Fruit fly (Drosophila melanogaster) S2 (cell line): ENCODE measurements around the gene CG7341.
A peak's percentile ranks its signal among the peaks of the same experiment; 100 is the strongest.

Experiments used
- CG8478 ChIP-seq: fragments of >200 bp; optimal IDR thresholded peaks from 2 replicates; lab custom pipeline; 2018
- CTCF ChIP-seq, 2 experiments: fragments of >200 bp; optimal IDR thresholded peaks; 2 replicates each; lab custom pipeline; 2018

The CG7341 gene

DNA sequence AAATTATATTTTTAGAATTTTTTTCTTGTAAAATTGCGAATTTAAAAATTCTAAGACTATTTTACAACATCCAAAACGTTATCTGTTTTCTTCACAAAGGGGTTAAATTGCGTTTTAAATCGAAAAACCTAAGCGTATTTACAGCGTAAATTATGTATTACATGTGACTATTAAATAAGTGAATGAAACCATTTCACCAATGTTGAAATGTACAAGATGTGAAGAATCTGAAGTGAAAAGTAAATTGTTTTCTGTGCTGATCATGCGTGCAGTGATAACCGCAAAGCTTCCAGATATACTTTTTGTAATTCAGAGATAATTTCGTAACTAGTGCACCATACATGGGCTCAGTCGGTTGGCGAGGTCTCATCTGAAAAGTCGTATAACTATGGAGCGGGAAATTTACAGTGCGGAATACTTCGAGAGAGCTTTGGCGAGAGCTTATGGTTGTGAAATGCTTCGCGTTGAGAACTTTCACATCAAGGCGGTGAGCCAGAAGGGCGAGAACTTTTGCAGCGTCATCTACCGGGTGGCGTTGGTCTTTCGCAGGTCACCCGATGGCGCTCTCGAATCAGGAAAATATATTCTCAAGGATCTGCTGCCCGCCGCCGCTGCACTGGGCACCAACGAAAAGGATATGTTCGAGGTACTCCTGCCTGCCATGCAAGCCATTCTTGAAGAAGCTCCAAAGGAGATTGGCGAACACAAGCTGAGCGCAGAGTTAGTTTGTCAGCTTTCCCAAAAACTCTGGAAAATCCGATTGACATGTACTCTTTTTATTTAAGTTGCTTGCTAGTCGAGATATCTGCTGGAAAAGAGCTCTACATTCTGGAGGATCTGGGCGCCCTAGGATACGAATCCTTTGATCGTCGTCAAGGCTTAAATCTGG lies 1.5 kb downstream of the CG7341 start:
- TF ChIP-seq CG8478 (lab: Kevin White, UChicago) (no peak), CTCF (optimal IDR thresholded peaks at IDR 0.05; lab: Kevin White, UChicago) (peak; percentile 40 to 51)

DNA sequence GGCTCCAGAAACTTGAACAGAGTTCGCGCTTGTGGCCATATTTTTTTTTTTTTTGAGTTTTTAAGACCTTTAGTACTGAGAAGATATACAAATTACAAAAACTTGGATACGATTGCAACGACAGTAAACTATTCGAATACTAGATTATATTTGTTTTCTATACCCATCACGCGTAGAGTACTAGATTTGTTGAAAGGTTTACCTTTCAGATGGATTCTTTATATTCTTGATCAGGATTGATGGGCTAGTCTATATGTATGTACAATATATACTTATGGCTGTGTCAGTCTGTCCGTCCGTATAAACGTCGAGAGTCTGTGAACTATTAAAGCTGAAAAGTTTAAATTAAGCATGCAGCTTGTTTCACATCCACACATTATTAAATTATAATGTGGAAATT lies 9.1 kb downstream of the CG7341 start, which contains the start of gene CG42853:
CG42853 (minus strand) TSS at position 101 of the 400 bp plus-strand sequence.
- no peak for TF ChIP-seq CG8478 (lab: Kevin White, UChicago)
- no peak for TF ChIP-seq CTCF (optimal IDR thresholded peaks at IDR 0.05; lab: Kevin White, UChicago)

DNA sequence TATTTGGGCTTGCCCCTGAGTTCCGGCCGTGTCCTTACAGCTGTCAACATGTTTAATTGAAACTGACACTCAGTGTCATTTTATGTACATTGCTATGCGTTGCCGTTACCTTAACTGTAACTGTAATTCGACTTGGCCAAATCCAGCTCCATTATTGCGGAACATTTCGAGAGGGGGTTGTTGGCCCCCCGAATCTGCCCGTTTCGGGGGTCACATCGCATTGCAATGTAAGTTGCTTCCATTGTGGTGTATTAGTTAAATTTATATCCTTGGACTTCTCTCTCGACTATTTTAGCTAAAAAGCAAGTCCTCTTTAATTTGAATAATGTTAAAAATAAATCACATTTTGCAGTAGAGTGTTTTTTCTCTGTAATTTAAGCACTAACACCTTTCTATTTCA lies 11.4 kb downstream of the CG7341 start:
- no peak for TF ChIP-seq CG8478 (lab: Kevin White, UChicago)
- TF ChIP-seq CTCF (optimal IDR thresholded peaks at IDR 0.05; lab: Kevin White, UChicago) = no peak

DNA sequence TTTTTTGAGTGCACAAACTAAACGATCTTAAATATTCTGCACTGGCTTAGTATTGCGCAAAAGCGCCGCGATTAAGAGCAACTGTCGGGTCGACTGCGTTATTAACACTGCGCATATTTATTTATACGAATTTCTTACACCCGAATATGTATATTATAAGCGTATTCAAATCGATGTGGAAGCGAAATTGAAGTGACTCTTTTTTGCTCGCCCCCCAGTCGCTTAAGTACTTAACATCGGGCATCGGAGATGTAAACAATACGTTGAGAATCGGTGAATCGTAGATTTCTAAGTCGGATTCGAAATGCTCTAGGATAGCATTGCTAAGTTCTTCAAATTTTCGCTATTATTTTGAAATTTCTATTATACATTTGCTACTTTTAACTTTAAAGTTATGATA lies 19.8 kb downstream of the CG7341 start, which contains the start of gene Cyp312a1:
Cyp312a1 (minus strand) TSS at position 101 of the 400 bp plus-strand sequence.
- TF ChIP-seq CTCF (optimal IDR thresholded peaks at IDR 0.05; lab: Kevin White, UChicago) (no peak), CG8478 (lab: Kevin White, UChicago) (no peak)

DNA sequence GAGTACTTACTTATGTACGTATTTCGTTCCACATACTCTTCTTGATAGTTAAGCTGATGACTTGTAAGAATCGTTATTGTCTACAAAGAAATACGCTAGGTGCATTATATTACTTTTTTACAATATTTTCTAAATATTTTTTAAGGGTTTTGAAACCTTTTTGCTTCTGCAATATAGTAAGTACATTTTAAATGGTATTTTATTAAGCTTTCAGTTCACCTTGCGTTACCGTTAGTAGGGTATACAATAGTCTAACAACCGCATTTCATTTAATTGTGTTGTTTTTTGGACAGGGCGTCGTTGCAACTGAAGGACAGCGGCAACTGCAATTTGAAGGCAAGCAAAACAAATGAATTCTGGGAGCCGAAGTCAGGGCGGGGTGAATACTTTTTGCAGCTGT lies 24.4 kb downstream of the CG7341 start:
- TF ChIP-seq CG8478 (lab: Kevin White, UChicago) = no peak

DNA sequence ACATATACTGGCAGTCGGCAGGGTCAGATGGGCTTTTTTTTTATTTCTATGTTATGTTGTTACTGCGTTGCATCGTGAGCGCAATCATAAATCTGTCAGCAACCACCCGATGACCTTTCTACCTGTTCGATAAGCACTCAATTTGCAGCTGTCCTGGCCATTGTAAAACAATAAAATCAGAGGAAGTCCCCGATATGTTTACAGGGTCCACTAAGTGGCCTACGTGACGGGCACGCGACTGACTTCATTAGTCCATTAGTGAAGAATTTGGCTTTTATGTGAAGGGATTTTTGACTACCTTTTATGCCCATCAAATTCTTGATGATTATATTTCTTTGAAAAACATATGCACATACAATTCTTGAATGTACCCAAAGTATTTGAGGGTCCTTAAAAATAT lies 25.5 kb downstream of the CG7341 start:
- TF ChIP-seq CTCF (optimal IDR thresholded peaks at IDR 0.05; lab: Kevin White, UChicago) (no peak), CG8478 (lab: Kevin White, UChicago) (no peak)

DNA sequence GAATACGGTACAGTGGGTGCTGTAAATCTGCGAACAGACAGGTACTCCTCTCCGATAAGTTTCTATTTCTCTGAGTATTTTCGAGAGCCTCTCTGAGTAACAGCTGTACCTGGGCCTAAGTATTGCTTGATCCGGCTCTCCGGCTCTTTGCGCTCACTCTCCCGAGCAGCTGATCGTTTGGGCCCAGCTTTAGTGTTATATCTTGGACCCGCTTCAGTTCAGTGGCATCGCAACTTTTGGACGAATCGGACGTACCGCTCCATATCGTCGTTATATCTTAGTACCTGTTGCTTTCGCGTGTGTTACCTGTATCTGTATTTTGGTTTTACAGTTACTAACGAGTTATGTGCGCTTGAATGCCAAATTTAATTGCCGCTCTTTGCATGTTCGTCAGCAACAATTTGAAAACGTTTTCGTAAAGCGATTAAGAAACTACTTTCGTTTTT lies 26.4 kb downstream of the CG7341 start, which contains the start of gene geko:
geko (plus strand) TSS at position 219 of the 446 bp plus-strand sequence.
- no peak for TF ChIP-seq CTCF (optimal IDR thresholded peaks at IDR 0.05; lab: Kevin White, UChicago)
- TF ChIP-seq CG8478 (lab: Kevin White, UChicago) = no peak

DNA sequence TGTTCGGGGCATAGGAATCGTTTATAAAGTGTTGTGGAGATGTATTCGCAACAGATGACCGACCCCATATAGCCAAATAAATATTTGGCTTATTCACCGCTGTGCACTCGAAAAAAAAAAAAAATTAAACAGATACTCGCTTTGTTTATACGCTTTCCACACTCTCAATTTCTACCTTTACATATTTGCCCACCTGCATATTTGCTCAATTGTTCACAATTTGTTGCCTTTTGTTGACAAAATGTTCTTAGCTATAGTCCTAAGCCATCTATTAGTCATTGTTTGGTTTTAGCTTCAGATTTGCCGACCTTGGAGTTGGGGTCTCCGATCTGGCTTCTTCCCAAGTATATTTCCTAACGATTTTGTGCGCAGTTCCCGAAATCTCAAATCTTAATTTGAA lies 30.2 kb downstream of the CG7341 start:
- TF ChIP-seq CTCF (optimal IDR thresholded peaks at IDR 0.05; lab: Kevin White, UChicago) (no peak), CG8478 (lab: Kevin White, UChicago) (no peak)

DNA sequence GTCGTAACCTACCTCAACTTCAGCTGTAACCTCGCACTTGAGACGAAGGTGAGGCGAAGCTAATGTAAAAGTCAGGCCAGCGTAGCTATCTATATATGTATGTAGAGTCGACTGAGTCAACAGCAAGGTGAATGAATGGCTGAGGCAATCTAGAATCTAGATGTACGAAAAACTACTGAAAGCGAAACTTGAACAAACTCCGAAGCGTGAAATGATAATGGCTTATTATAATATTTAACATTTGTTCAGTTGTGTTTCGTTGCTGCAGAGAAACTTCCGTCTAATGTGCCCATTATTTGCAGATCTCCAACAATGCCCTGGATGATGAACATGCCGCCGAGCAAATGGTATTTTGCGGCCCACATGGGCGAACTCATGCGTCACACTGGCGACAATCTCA lies 31.9 kb downstream of the CG7341 start:
- no peak for TF ChIP-seq CTCF (optimal IDR thresholded peaks at IDR 0.05; lab: Kevin White, UChicago)
- TF ChIP-seq CG8478 (lab: Kevin White, UChicago) = no peak

DNA sequence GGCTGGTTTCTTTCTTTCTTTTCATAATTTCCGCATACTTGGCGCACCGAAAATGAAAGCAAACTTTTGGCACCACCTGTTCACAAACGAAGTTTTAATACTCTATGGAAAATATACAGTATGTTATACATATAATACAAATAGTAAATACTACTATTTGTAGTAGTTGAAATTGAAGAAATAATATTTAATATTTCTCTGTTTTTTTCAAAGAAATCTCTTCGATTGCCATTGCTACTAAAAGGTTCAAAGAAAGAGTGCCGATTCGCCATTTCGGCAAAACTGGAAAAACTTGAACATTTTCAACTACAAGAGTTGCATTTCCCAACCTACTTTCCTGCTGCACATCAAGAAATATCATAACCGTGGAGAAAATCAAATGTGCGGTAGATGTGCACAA lies 34.1 kb downstream of the CG7341 start:
- no peak for TF ChIP-seq CTCF (optimal IDR thresholded peaks at IDR 0.05; lab: Kevin White, UChicago)
- no peak for TF ChIP-seq CG8478 (lab: Kevin White, UChicago)

DNA sequence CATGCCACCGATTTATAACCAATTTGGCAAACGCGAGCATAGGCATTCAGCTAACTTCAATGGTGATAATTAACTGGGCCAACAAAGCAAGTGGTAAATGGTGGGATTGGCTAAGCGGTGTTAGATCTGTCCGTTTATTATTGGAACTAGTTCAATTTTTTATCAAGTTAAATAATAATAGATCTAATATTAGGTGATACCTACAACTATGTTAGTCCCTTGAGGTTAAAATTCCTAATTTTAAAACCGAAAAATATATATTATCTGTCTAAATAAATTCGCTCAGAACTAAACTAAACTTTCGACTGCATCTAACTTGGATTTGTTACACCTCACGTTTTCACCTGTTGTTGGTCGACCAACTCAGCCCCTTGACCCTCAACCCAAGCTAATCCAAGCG lies 34.8 kb downstream of the CG7341 start:
- TF ChIP-seq CTCF (optimal IDR thresholded peaks at IDR 0.05; lab: Kevin White, UChicago) = no peak
- TF ChIP-seq CG8478 (lab: Kevin White, UChicago) = no peak

DNA sequence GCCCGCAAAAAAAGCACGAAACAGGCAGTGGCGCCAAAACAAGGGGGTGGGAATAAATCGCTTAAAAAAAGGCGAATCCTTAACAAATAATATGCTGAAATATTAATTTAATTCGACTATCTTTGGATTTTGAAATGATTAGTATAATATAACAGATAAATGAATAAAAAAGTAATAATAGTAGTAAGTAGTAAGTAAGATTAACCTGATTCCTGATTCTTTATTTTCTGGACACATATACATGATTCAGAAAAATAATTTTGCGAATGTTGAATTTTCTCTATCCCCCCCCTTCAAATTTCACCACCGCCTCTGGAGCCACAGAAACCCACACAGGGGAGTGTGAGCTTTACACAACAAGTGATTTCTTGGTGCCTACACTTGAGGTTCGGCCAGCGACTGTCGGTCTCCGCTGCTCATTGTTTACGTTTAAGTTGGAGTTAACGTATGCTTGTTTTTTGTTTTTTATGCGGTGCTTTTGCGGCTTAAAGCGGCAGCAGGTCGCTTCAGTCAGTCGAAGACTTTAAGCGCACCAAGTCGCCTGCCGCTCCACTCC lies 35.7 kb downstream of the CG7341 start, which contains the start of gene CG7330:
CG7330 (plus strand) TSS at position 506 of the 556 bp plus-strand sequence.
- TF ChIP-seq CG8478 (lab: Kevin White, UChicago) = no peak
- TF ChIP-seq CTCF (optimal IDR thresholded peaks at IDR 0.05; lab: Kevin White, UChicago) = no peak

DNA sequence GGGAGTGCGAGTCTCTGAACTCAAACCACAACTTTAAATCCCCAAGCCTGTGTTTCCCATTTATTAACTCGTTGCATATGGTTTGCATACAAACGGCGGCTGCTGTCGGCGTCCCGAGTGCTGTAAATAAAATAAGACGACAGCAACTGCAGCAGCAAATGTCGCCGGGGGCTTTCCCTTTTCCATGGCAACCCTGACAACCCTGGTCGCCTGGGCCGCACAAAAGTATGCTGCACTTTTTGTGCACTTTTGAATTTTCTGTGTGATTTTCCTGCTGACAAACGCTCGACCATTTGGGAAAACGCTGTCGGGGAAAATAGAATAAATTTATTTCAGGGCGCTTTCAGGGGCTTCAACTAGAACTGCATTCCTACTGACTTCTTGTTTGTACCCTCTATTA lies 41.4 kb downstream of the CG7341 start:
- TF ChIP-seq CG8478 (lab: Kevin White, UChicago) (no peak), CTCF (optimal IDR thresholded peaks at IDR 0.05; lab: Kevin White, UChicago) (peak in 1 of 2 experiments; percentile 37)

DNA sequence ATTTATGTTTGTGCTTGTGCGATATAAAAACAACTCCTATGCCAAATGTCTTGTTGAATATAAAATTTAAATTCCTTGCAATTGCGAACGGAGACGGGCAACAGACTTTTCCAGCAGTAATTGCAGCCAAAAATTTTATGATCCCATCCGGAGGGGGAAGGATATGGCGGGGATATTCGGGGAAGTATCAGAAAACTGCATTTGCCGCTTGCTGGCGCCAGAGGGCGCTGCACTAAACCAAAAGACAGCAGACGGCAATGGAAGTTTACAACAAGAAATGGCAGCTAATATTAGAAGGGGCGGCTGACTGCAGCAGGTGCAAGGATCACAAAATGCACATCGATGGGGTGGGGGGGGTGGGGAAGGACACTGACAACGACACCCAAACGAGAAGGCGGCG lies 48.4 kb downstream of the CG7341 start:
- TF ChIP-seq CTCF (optimal IDR thresholded peaks at IDR 0.05; lab: Kevin White, UChicago) (peak; percentile 65 to 80), CG8478 (lab: Kevin White, UChicago) (no peak)

DNA sequence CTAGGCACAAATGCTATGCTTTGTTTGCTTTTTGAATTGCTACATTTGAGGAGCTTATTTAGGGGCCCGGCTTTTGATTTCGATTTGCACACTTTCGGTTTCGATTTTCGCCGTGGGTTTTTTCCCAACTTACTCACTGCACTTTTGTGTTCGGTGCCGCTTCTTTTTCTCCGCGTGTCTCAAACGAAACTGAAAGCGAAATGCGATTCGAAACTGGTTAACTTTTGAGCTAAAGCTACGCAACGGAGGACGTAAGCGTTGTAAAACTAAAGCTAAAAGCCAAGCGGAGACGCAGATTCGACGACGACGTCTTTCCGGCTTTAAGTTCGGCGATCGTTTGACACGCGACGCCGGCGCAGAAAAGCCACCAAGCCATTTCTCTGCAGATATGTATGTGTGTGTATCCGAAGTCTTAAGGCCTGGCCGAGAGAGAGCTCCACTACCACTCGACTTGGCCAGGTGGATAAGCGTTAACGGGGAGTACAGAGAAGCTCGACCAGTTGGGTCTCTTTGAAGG lies 49.5 kb downstream of the CG7341 start, which contains the start of gene CG13699:
CG13699 (minus strand) TSS at position 349 of the 517 bp plus-strand sequence.
- TF ChIP-seq CG8478 (lab: Kevin White, UChicago) = no peak
- no peak for TF ChIP-seq CTCF (optimal IDR thresholded peaks at IDR 0.05; lab: Kevin White, UChicago)
